Fruit fly (Drosophila melanogaster) whole organism, wandering third instar larva: ENCODE data around the gene CG12003.

Source experiments
- Abd-B ChIP-seq: fragments of >200 bp; optimal IDR thresholded peaks from 2 replicates; lab custom pipeline; 2017; ENCODE audit warnings: missing biosample characterization, missing genetic modification characterization
- CG9705 ChIP-seq: fragments of 200-800 bp; sonication (Bioruptor generic); optimal IDR thresholded peaks from 2 replicates; lab custom pipeline; 2018; ENCODE audit warnings: missing biosample characterization, mild to moderate bottlenecking, missing genetic modification characterization
- Dif ChIP-seq: fragments of 200-275, 200-300 bp; sonication (Bioruptor generic); optimal IDR thresholded peaks from 2 replicates; lab custom pipeline; 2018; ENCODE audit warnings: missing biosample characterization, missing genetic modification characterization; ENCODE audit not compliant: partially characterized antibody
- Hr78 ChIP-seq: fragments of >200 bp; optimal IDR thresholded peaks from 2 replicates; lab custom pipeline; 2017; ENCODE audit warnings: missing biosample characterization, missing genetic modification characterization
- Hr83 ChIP-seq: fragments of 200-300 bp; sonication (Bioruptor generic); optimal IDR thresholded peaks from 2 replicates; lab custom pipeline; 2016; ENCODE audit warnings: missing biosample characterization, mild to moderate bottlenecking, missing genetic modification characterization, moderate library complexity; ENCODE audit not compliant: poor library complexity, severe bottlenecking
- Jra ChIP-seq: sonication (Bioruptor generic); optimal IDR thresholded peaks from 2 replicates; lab custom pipeline; 2016; ENCODE audit warnings: missing biosample characterization, missing genetic modification characterization
- Mio ChIP-seq: sonication (Bioruptor generic); optimal IDR thresholded peaks from 2 replicates; lab custom pipeline; 2016; ENCODE audit warnings: missing biosample characterization, missing genetic modification characterization
- Myc ChIP-seq: fragments of >200 bp; optimal IDR thresholded peaks from 2 replicates; lab custom pipeline; 2017
- OdsH ChIP-seq: fragments of 200-800 bp; sonication (Bioruptor generic); optimal IDR thresholded peaks from 2 replicates; lab custom pipeline; 2016; ENCODE audit warnings: missing biosample characterization, mild to moderate bottlenecking, missing genetic modification characterization
- brk ChIP-seq: fragments of 200-800 bp; sonication (Bioruptor generic); optimal IDR thresholded peaks from 2 replicates; lab custom pipeline; 2016; ENCODE audit warnings: missing biosample characterization, mild to moderate bottlenecking, missing genetic modification characterization
- fru ChIP-seq: fragments of 200-800 bp; sonication (Bioruptor generic); optimal IDR thresholded peaks from 3 replicates; lab custom pipeline; 2016; ENCODE audit warnings: missing biosample characterization, mild to moderate bottlenecking, missing genetic modification characterization
- h ChIP-seq: fragments of 200-800 bp; sonication (Bioruptor generic); optimal IDR thresholded peaks from 3 replicates; lab custom pipeline; 2016; ENCODE audit warnings: missing biosample characterization, mild to moderate bottlenecking, missing genetic modification characterization
- lola ChIP-seq: fragments of >200 bp; optimal IDR thresholded peaks from 2 replicates; lab custom pipeline; 2017; ENCODE audit warnings: missing biosample characterization, missing genetic modification characterization
- psq ChIP-seq: fragments of 200-800 bp; sonication (Bioruptor generic); optimal IDR thresholded peaks from 3 replicates; lab custom pipeline; 2017; ENCODE audit warnings: missing biosample characterization, mild to moderate bottlenecking, missing genetic modification characterization, moderate library complexity

DNA sequence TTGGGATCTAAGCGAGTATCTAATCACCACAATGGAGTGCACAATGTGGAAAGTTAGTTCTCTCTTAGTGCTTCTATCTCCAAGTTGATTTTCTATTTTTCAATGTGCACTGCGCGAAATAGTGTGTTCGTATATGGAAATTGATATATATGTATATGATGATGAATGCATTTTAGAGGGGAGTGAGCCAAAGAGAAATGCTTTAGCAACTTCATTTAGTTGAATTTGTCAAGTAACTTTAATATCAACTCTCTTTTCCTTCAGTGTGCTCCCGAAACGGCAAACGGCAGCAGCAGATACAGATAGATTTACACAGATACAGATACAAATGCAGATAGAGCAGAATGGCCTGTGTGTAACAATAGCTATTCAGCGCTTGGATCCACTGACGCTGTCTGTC, 18.8 kb downstream of the CG12003 start:
- TF ChIP-seq Jra (GFP tag; lab: Kevin White, UChicago) (no peak), Dif (GFP tag; lab: Kevin White, UChicago) (no peak), fru (GFP tag; lab: Kevin White, UChicago) (peak; percentile 32), Abd-B (GFP tag; lab: Kevin White, UChicago) (no peak), CG9705 (GFP tag; lab: Kevin White, UChicago) (no peak), Hr83 (GFP tag; lab: Kevin White, UChicago) (no peak), lola (GFP tag; lab: Kevin White, UChicago) (no peak), Mio (no peak), psq (no peak), OdsH (GFP tag; lab: Kevin White, UChicago) (peak; percentile 15), brk (GFP tag; lab: Kevin White, UChicago) (no peak), h (GFP tag; lab: Kevin White, UChicago) (peak; percentile 50), Myc (lab: Kevin White, UChicago) (no peak), Hr78 (GFP tag; lab: Kevin White, UChicago) (no peak)
